Worm (Caenorhabditis elegans) whole organism, L1 larva: Measurements from ENCODE around the gene txt-18.

Experiments used
- C16A3.4 ChIP-seq: fragments of 150-350 bp; optimal IDR thresholded peaks from 2 replicates; lab custom pipeline; 2014; ENCODE audit warnings: missing biosample characterization, missing genetic modification characterization
- C34B4.2 ChIP-seq: sonication (generic microtip); optimal IDR thresholded peaks from 2 replicates; lab custom pipeline; 2017; ENCODE audit warnings: mild to moderate bottlenecking, missing genetic modification characterization, missing compliant biosample characterization
- F16B12.6 ChIP-seq: fragments of 150-350 bp; optimal IDR thresholded peaks from 2 replicates; lab custom pipeline; 2014; ENCODE audit warnings: missing biosample characterization, missing genetic modification characterization
- Y116A8C.19 ChIP-seq: sonication (generic microtip); optimal IDR thresholded peaks from 2 replicates; lab custom pipeline; 2016; ENCODE audit warnings: missing compliant biosample characterization, missing genetic modification characterization, borderline replicate concordance
- ama-1 ChIP-seq: fragments of 150-350 bp; optimal IDR thresholded peaks from 2 replicates; lab custom pipeline; 2014
- ceh-63 ChIP-seq: fragments of 200-800 bp; sonication (Bioruptor generic); optimal IDR thresholded peaks from 2 replicates; lab custom pipeline; 2018; ENCODE audit warnings: mild to moderate bottlenecking, missing genetic modification characterization, missing compliant biosample characterization
- ceh-8 ChIP-seq: fragments of 200-800 bp; sonication (Bioruptor generic); optimal IDR thresholded peaks from 2 replicates; lab custom pipeline; 2018; ENCODE audit warnings: mild to moderate bottlenecking, missing genetic modification characterization, moderate library complexity, missing compliant biosample characterization
- ceh-82 ChIP-seq, 3 experiments: fragments of 150-350 bp in 1 of 3; sonication (generic microtip) in 2 of 3; optimal IDR thresholded peaks; 2 replicates each; lab custom pipeline; 2014 to 2017; ENCODE audit warnings: missing biosample characterization in 3 of 3, missing genetic modification characterization in 3 of 3
- ceh-88 ChIP-seq: fragments of 200-800 bp; sonication (Bioruptor generic); IDR thresholded peaks from 2 replicates; pipeline ENCODE4 v1.3.6; 2022; ENCODE audit warnings: missing genetic modification characterization, missing compliant biosample characterization
- ceh-90 ChIP-seq: sonication (generic microtip); optimal IDR thresholded peaks from 2 replicates; lab custom pipeline; 2016; ENCODE audit warnings: missing genetic modification characterization, missing compliant biosample characterization
- dsc-1 ChIP-seq: sonication (generic microtip); optimal IDR thresholded peaks from 2 replicates; lab custom pipeline; 2016; ENCODE audit warnings: mild to moderate bottlenecking, missing genetic modification characterization, missing compliant biosample characterization
- efl-1 ChIP-seq, 4 experiments: fragments of 150-350 bp; optimal IDR thresholded peaks in 3 of 4; peaks in 1 of 4; 1 replicate in 1 of 4; 2 replicates in 3 of 4; lab custom pipeline; 2014; ENCODE audit warnings: missing biosample characterization in 2 of 4, missing genetic modification characterization in 2 of 4, missing genetic modification reagents in 2 of 4
- elt-3 ChIP-seq, 6 experiments: fragments of 150-350 bp in 1 of 6; sonication (generic microtip); optimal IDR thresholded peaks; 2 replicates each; lab custom pipeline; 2017 to 2018; ENCODE audit warnings: missing biosample characterization in 6 of 6, missing genetic modification characterization in 6 of 6, inconsistent platforms in 1 of 6
- ets-5 ChIP-seq: fragments of 200-800 bp; sonication (Bioruptor generic); IDR thresholded peaks from 2 replicates; pipeline ENCODE4 v1.3.6; 2022; ENCODE audit warnings: missing genetic modification characterization, missing compliant biosample characterization
- fkh-10 ChIP-seq: sonication (generic microtip); optimal IDR thresholded peaks from 2 replicates; lab custom pipeline; 2017; ENCODE audit warnings: missing biosample characterization, missing genetic modification reagents, missing genetic modification characterization
- grh-1 ChIP-seq: fragments of 200-800 bp; sonication (Bioruptor generic); IDR thresholded peaks from 2 replicates; pipeline ENCODE4 v1.3.6; 2022; ENCODE audit warnings: missing genetic modification reagents, missing genetic modification characterization, missing compliant biosample characterization
- hlh-17 ChIP-seq: fragments of 200-800 bp; sonication (Bioruptor generic); optimal IDR thresholded peaks from 2 replicates; lab custom pipeline; 2018; ENCODE audit warnings: missing genetic modification characterization, mild to moderate bottlenecking, missing compliant biosample characterization, moderate library complexity, borderline replicate concordance
- hlh-4 ChIP-seq: sonication (generic microtip); optimal IDR thresholded peaks from 2 replicates; lab custom pipeline; 2016; ENCODE audit warnings: mild to moderate bottlenecking, missing genetic modification characterization, missing compliant biosample characterization
- irx-1 ChIP-seq: sonication (generic microtip); optimal IDR thresholded peaks from 2 replicates; lab custom pipeline; 2016; ENCODE audit warnings: missing genetic modification characterization, missing compliant biosample characterization
- isw-1 ChIP-seq: fragments of 200-800 bp; sonication (Bioruptor generic); IDR thresholded peaks from 2 replicates; pipeline ENCODE4 v1.3.6; 2022; ENCODE audit warnings: missing genetic modification characterization, missing compliant biosample characterization
- jun-1 ChIP-seq: fragments of 150-350 bp; optimal IDR thresholded peaks from 2 replicates; lab custom pipeline; 2014; ENCODE audit warnings: missing biosample characterization, missing genetic modification reagents, missing genetic modification characterization
- lin-13 ChIP-seq: fragments of 150-350 bp; optimal IDR thresholded peaks from 2 replicates; lab custom pipeline; 2014; ENCODE audit warnings: missing biosample characterization, missing genetic modification reagents, missing genetic modification characterization
- lin-15B ChIP-seq: fragments of 150-350 bp; sonication (generic microtip); optimal IDR thresholded peaks from 3 replicates; lab custom pipeline; 2014; ENCODE audit warnings: missing biosample characterization, missing genetic modification characterization
- lin-35 ChIP-seq, 2 experiments: fragments of 150-350 bp; optimal IDR thresholded peaks; 2 replicates each; lab custom pipeline; 2014; ENCODE audit warnings: missing biosample characterization in 2 of 2, missing genetic modification characterization in 2 of 2, missing genetic modification reagents in 2 of 2
- lsy-2 ChIP-seq, 2 experiments: fragments of 150-350 bp; optimal IDR thresholded peaks; 2 replicates each; lab custom pipeline; 2014; ENCODE audit warnings: missing biosample characterization in 2 of 2, missing genetic modification characterization in 2 of 2
- mab-9 ChIP-seq: fragments of 200-800 bp; sonication (Bioruptor generic); IDR thresholded peaks from 2 replicates; pipeline ENCODE4 v1.3.6; 2022; ENCODE audit warnings: missing genetic modification reagents, missing genetic modification characterization, missing compliant biosample characterization
- mdl-1 ChIP-seq, 2 experiments: fragments of 150-350 bp; optimal IDR thresholded peaks; 2 replicates each; lab custom pipeline; 2014 to 2017; ENCODE audit warnings: missing biosample characterization in 2 of 2, missing genetic modification characterization in 2 of 2, inconsistent platforms in 1 of 2
- mep-1 ChIP-seq: fragments of 150-350 bp; optimal IDR thresholded peaks from 2 replicates; lab custom pipeline; 2014; ENCODE audit warnings: missing biosample characterization, missing genetic modification characterization
- nhr-11 ChIP-seq: fragments of 150-350 bp; optimal IDR thresholded peaks from 2 replicates; lab custom pipeline; 2014; ENCODE audit warnings: missing biosample characterization, missing genetic modification characterization
- nhr-20 ChIP-seq: sonication (generic microtip); optimal IDR thresholded peaks from 2 replicates; lab custom pipeline; 2016; ENCODE audit warnings: mild to moderate bottlenecking, missing genetic modification characterization, missing compliant biosample characterization
- nhr-237 ChIP-seq: fragments of 150-350 bp; optimal IDR thresholded peaks from 2 replicates; lab custom pipeline; 2014; ENCODE audit warnings: missing biosample characterization, missing genetic modification characterization
- nhr-76 ChIP-seq: sonication (generic microtip); optimal IDR thresholded peaks from 2 replicates; lab custom pipeline; 2017; ENCODE audit warnings: missing biosample characterization, missing genetic modification characterization
- nhr-85 ChIP-seq: sonication (generic microtip); peaks from one replicate; lab custom pipeline; 2016; ENCODE audit warnings: missing genetic modification characterization, inconsistent platforms, missing compliant biosample characterization
- nhr-90 ChIP-seq: sonication (generic microtip); optimal IDR thresholded peaks from 2 replicates; lab custom pipeline; 2016; ENCODE audit warnings: mild to moderate bottlenecking, missing genetic modification characterization, missing compliant biosample characterization; ENCODE audit not compliant: poor library complexity
- pax-3 ChIP-seq: fragments of 200-800 bp; sonication (Bioruptor generic); optimal IDR thresholded peaks from 2 replicates; lab custom pipeline; 2018; ENCODE audit warnings: mild to moderate bottlenecking, missing genetic modification characterization, moderate library complexity, missing compliant biosample characterization
- rnt-1 ChIP-seq: sonication (generic microtip); optimal IDR thresholded peaks from 2 replicates; lab custom pipeline; 2016; ENCODE audit warnings: mild to moderate bottlenecking, missing genetic modification characterization, moderate library complexity, missing compliant biosample characterization
- snu-23 ChIP-seq: sonication (generic microtip); optimal IDR thresholded peaks from 2 replicates; lab custom pipeline; 2016; ENCODE audit warnings: missing genetic modification characterization, missing compliant biosample characterization
- sox-4 ChIP-seq: sonication (generic microtip); optimal IDR thresholded peaks from 2 replicates; lab custom pipeline; 2016; ENCODE audit warnings: missing genetic modification characterization, missing compliant biosample characterization
- sptf-1 ChIP-seq: fragments of 150-350 bp; optimal IDR thresholded peaks from 2 replicates; lab custom pipeline; 2014; ENCODE audit warnings: missing biosample characterization, missing genetic modification characterization
- sup-37 ChIP-seq: fragments of 200-800 bp; sonication (Bioruptor generic); optimal IDR thresholded peaks from 2 replicates; lab custom pipeline; 2018; ENCODE audit warnings: mild to moderate bottlenecking, missing genetic modification characterization, missing compliant biosample characterization
- swsn-7 ChIP-seq: sonication (generic microtip); optimal IDR thresholded peaks from 2 replicates; lab custom pipeline; 2016; ENCODE audit warnings: missing genetic modification characterization, missing compliant biosample characterization
- tlp-1 ChIP-seq: fragments of 150-350 bp; optimal IDR thresholded peaks from 2 replicates; lab custom pipeline; 2014; ENCODE audit warnings: missing biosample characterization, missing genetic modification characterization
- unc-130 ChIP-seq: fragments of 150-350 bp; optimal IDR thresholded peaks from 2 replicates; lab custom pipeline; 2017; ENCODE audit warnings: missing biosample characterization, missing genetic modification characterization, inconsistent platforms
- unc-86 ChIP-seq: sonication (generic microtip); optimal IDR thresholded peaks from 2 replicates; lab custom pipeline; 2016; ENCODE audit warnings: missing genetic modification characterization, missing compliant biosample characterization
- unc-98 ChIP-seq: fragments of 200-800 bp; sonication (Bioruptor generic); IDR thresholded peaks from 2 replicates; pipeline ENCODE4 v1.3.6; 2022; ENCODE audit warnings: missing genetic modification characterization, missing compliant biosample characterization
- vab-15 ChIP-seq: sonication (generic microtip); optimal IDR thresholded peaks from 2 replicates; lab custom pipeline; 2017; ENCODE audit warnings: missing genotype, mild to moderate bottlenecking, missing genetic modification characterization, missing compliant biosample characterization
- xbp-1 ChIP-seq: sonication (generic microtip); optimal IDR thresholded peaks from 2 replicates; lab custom pipeline; 2016; ENCODE audit warnings: missing genetic modification characterization, missing compliant biosample characterization
- zag-1 ChIP-seq: fragments of 150-350 bp; optimal IDR thresholded peaks from 2 replicates; lab custom pipeline; 2014; ENCODE audit warnings: missing biosample characterization, missing genetic modification characterization
- zip-4 ChIP-seq: fragments of 200-800 bp; sonication (Bioruptor generic); optimal IDR thresholded peaks from 2 replicates; lab custom pipeline; 2018; ENCODE audit warnings: mild to moderate bottlenecking, missing genetic modification characterization, moderate library complexity, missing compliant biosample characterization
- ztf-11 ChIP-seq, 2 experiments: sonication (generic microtip); optimal IDR thresholded peaks; 2 replicates each; lab custom pipeline; 2016 to 2017; ENCODE audit warnings: missing genetic modification characterization in 2 of 2, missing biosample characterization in 1 of 2, missing compliant biosample characterization in 1 of 2

The txt-18 gene

DNA sequence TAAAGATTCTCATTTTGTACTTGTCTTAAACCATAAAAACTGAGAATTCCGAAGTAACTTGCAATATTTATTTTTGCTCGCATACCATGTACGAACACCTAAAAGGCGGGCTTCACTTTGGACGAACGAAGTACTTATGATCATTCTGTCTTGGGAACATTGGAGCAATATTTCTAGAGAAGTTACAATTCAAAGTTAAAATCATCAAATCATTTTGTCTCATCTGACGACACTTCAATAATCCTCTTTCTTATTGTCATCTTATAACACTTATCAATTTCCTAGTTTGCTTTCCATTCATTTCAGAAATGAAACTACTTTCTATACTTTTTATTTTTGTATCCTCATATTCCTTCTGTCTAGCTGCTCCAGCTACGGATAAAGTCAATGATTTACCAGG lies 22.8 kb downstream of the txt-18 start, which contains the start of gene ctsa-4.1:
ctsa-4.1 (plus strand) TSS at position 301 of the 400 bp plus-strand sequence.
- TF ChIP-seq efl-1 (optimal IDR thresholded peaks at IDR 0.05; lab: Kevin White, UChicago) = no peak
- peak in 1 of 2 experiments; percentile 24 for TF ChIP-seq efl-1 (GFP tag; optimal IDR thresholded peaks at IDR 0.05 in 1 of 2; lab: Kevin White, UChicago)
- no peak for TF ChIP-seq sptf-1 (tag; lab: Kevin White, UChicago)
- no peak for TF ChIP-seq F16B12.6

DNA sequence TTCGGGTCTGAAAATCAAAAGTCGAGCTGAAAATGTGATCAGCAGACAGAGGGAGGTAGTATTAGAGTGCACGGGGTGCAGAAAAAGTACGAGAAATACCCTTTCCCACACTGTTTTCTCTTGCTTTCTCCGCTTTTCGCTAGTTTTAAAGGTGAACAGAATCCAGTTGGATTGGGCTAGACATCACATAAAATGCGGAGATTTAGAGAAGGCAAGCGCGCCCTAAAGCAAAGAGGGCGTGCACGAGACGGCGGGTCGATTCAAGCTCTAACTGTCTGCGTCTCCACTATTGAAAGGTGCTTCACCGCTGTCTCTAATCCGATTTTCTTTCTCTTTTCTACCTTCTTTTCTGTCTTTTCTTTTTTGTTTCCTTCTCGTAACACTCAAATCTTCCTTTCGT lies 26.2 kb downstream of the txt-18 start:
- TF ChIP-seq unc-130 (tag; lab: Kevin White, UChicago) (peak; percentile 84), swsn-7 (tag; lab: Kevin White, UChicago) (peak; percentile 87), nhr-237 (tag; lab: Kevin White, UChicago) (peak; percentile 20), pax-3 (tag; lab: Kevin White, UChicago) (no peak), nhr-85 (tag; lab: Kevin White, UChicago) (peak; percentile 92), unc-98 (GFP tag; lab: Robert Waterston, UW) (no peak), sup-37 (GFP tag; lab: Kevin White, UChicago) (no peak), ama-1 (lab: Kevin White, UChicago) (no peak), C34B4.2 (no peak), ceh-63 (no peak), nhr-90 (peak; percentile 79), sox-4 (no peak), dsc-1 (tag; lab: Kevin White, UChicago) (peak; percentile 76), isw-1 (GFP tag; lab: Robert Waterston, UW) (peak; percentile 85), nhr-76 (tag; lab: Kevin White, UChicago) (no peak), hlh-17 (GFP tag; lab: Kevin White, UChicago) (no peak), rnt-1 (tag; lab: Kevin White, UChicago) (peak; percentile 89), mab-9 (0 out of 2 replicates have a peak, but pooled peaks have one; percentile 34), snu-23 (peak; percentile 94), unc-86 (peak; percentile 80), lin-35 (GFP tag; optimal IDR thresholded peaks at IDR 0.05; lab: Kevin White, UChicago) (peak; percentile 85 to 87), Y116A8C.19 (tag; lab: Kevin White, UChicago) (no peak), sptf-1 (tag; lab: Kevin White, UChicago) (no peak), mdl-1 (tag; optimal IDR thresholded peaks at IDR 0.05; lab: Kevin White, UChicago) (peak; percentile 45 to 97), vab-15 (tag; lab: Kevin White, UChicago) (no peak), tlp-1 (tag; lab: Kevin White, UChicago) (no peak), mep-1 (peak; percentile 48), zag-1 (no peak), zip-4 (GFP tag; lab: Kevin White, UChicago) (no peak), ceh-82 (tag; optimal IDR thresholded peaks at IDR 0.05; lab: Kevin White, UChicago) (peak; percentile 70 to 94 (median 77)), nhr-11 (tag; lab: Kevin White, UChicago) (no peak), ceh-8 (GFP tag; lab: Kevin White, UChicago) (peak; percentile 29), elt-3 (tag; optimal IDR thresholded peaks at IDR 0.05; lab: Kevin White, UChicago) (peak in 2 of 6 experiments; percentile 57 to 81), lin-15B (peak; percentile 86), lsy-2 (tag; optimal IDR thresholded peaks at IDR 0.05; lab: Kevin White, UChicago) (peak; percentile 87 to 89), lin-13 (GFP tag; lab: Kevin White, UChicago) (peak; percentile 80), ets-5 (GFP tag; lab: Robert Waterston, UW) (no peak), nhr-20 (tag; lab: Kevin White, UChicago) (peak; percentile 91), F16B12.6 (peak; percentile 47), ztf-11 (tag; optimal IDR thresholded peaks at IDR 0.05; lab: Kevin White, UChicago) (peak in 1 of 2 experiments; percentile 5), C16A3.4 (tag; lab: Kevin White, UChicago) (peak; percentile 81), fkh-10 (GFP tag; lab: Kevin White, UChicago) (peak; percentile 66), xbp-1 (tag; lab: Kevin White, UChicago) (peak; percentile 83), irx-1 (tag; lab: Kevin White, UChicago) (peak; percentile 65), grh-1 (peak; percentile 45; the same call in 1 of the 2 replicates), ceh-88 (GFP tag; lab: Robert Waterston, UW) (0 out of 2 replicates have a peak, but pooled peaks have one; percentile 16), hlh-4 (tag; lab: Kevin White, UChicago) (no peak), ceh-90 (tag; lab: Kevin White, UChicago) (no peak), jun-1 (tag; lab: Kevin White, UChicago) (peak; percentile 86)
